Worm (Caenorhabditis elegans) whole organism, young adult: ENCODE measurements around the gene F58F12.12.

ENCODE experiments used
- egl-44 ChIP-seq: fragments of 200-800 bp; sonication (Bioruptor generic); IDR thresholded peaks from 2 replicates; pipeline ENCODE4 v1.3.6; 2022; ENCODE audit warnings: missing genetic modification reagents, missing genetic modification characterization, missing compliant biosample characterization
- hlh-26 ChIP-seq: fragments of 200-800 bp; sonication (Bioruptor generic); conservative IDR thresholded peaks from 2 replicates; pipeline ENCODE4 v1.3.6; 2022; ENCODE audit warnings: missing genetic modification reagents, missing genetic modification characterization, missing compliant biosample characterization
- unc-62 ChIP-seq: fragments of 150-350 bp; optimal IDR thresholded peaks from 2 replicates; lab custom pipeline; 2014; ENCODE audit warnings: missing biosample characterization, missing genetic modification reagents, missing genetic modification characterization

DNA sequence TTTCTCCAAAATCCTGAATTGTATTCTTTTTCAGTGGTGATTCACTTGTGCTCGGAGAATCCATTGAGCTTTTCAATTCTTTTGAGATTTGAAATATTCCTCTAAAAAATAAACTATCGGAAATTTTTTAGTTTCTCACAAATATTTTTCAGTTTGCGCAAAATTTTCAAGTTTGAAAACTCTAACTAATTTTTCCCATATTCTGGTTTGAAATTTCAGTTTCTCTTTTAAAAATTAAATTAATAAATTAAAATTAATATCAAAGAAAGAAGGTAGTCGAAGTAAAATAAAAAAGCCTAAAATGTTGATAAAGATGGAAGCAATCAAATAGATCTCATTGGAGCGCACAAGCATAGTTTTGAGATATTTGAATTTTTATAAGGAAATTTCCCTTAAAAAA, 29.1 kb upstream of the F58F12.12 start, which contains the start of gene C32D5.10:
- TF ChIP-seq unc-62 (GFP tag; lab: Kevin White, UChicago) (no peak), hlh-26 (GFP tag; lab: Robert Waterston, UW) (no peak), egl-44 (GFP tag; lab: Robert Waterston, UW) (no peak)
